Worm (Caenorhabditis elegans) whole organism, L2 larva: ENCODE results near the gene taf-7.1.

ENCODE experiments used
- C34F6.9 ChIP-seq: fragments of 150-350 bp; optimal IDR thresholded peaks from 2 replicates; lab custom pipeline; 2014; ENCODE audit warnings: missing biosample characterization, missing genetic modification characterization
- F13H6.1 ChIP-seq: sonication (generic microtip); optimal IDR thresholded peaks from 2 replicates; lab custom pipeline; 2016; ENCODE audit warnings: missing genetic modification characterization, missing compliant biosample characterization
- R02D3.7 ChIP-seq: fragments of 150-350 bp; optimal IDR thresholded peaks from 2 replicates; lab custom pipeline; 2014; ENCODE audit warnings: missing biosample characterization, missing genetic modification characterization
- ZK546.5 ChIP-seq: sonication (generic microtip); optimal IDR thresholded peaks from 2 replicates; lab custom pipeline; 2017; ENCODE audit warnings: missing biosample characterization, missing genetic modification characterization
- aly-2 ChIP-seq: fragments of 150-350 bp; optimal IDR thresholded peaks from 2 replicates; lab custom pipeline; 2014; ENCODE audit warnings: missing biosample characterization, missing genetic modification characterization
- ama-1 ChIP-seq: fragments of 150-350 bp; optimal IDR thresholded peaks from 2 replicates; lab custom pipeline; 2018; ENCODE audit warnings: inconsistent platforms
- ceh-16 ChIP-seq: fragments of 150-350 bp; optimal IDR thresholded peaks from 2 replicates; lab custom pipeline; 2014; ENCODE audit warnings: missing biosample characterization, missing genetic modification characterization
- ceh-82 ChIP-seq: fragments of 150-350 bp; optimal IDR thresholded peaks from 2 replicates; lab custom pipeline; 2014; ENCODE audit warnings: missing biosample characterization, missing genetic modification characterization
- crh-2 ChIP-seq: sonication (generic microtip); optimal IDR thresholded peaks from 2 replicates; lab custom pipeline; 2017; ENCODE audit warnings: missing biosample characterization, missing genetic modification characterization
- egl-27 ChIP-seq: sonication (generic microtip); optimal IDR thresholded peaks from 3 replicates; lab custom pipeline; 2017; ENCODE audit warnings: missing biosample characterization, missing genetic modification reagents, missing genetic modification characterization
- fos-1 ChIP-seq: fragments of 150-350 bp; optimal IDR thresholded peaks from 2 replicates; lab custom pipeline; 2014; ENCODE audit warnings: missing biosample characterization, missing genetic modification characterization
- gmeb-1 ChIP-seq: fragments of 150-350 bp; optimal IDR thresholded peaks from 2 replicates; lab custom pipeline; 2014; ENCODE audit warnings: missing biosample characterization, missing genetic modification characterization
- lin-39 ChIP-seq: fragments of 150-350 bp; optimal IDR thresholded peaks from 2 replicates; lab custom pipeline; 2014; ENCODE audit warnings: missing biosample characterization, missing genetic modification reagents, missing genetic modification characterization
- lsy-2 ChIP-seq, 2 experiments: fragments of 150-350 bp in 1 of 2; sonication (generic microtip) in 1 of 2; optimal IDR thresholded peaks; 2 replicates each; lab custom pipeline; 2014 to 2017; ENCODE audit warnings: missing biosample characterization in 2 of 2, missing genetic modification characterization in 2 of 2
- mab-5 ChIP-seq: fragments of 150-350 bp; optimal IDR thresholded peaks from 2 replicates; lab custom pipeline; 2014; ENCODE audit warnings: missing biosample characterization, missing genetic modification characterization
- mbf-1 ChIP-seq: sonication (generic microtip); optimal IDR thresholded peaks from 2 replicates; lab custom pipeline; 2017; ENCODE audit warnings: missing biosample characterization, missing genetic modification characterization
- mdl-1 ChIP-seq, 2 experiments: fragments of 150-350 bp in 1 of 2; sonication (generic microtip) in 1 of 2; optimal IDR thresholded peaks; 2 replicates each; lab custom pipeline; 2017; ENCODE audit warnings: missing biosample characterization in 2 of 2, missing genetic modification characterization in 2 of 2
- nhr-21 ChIP-seq: fragments of 150-350 bp; optimal IDR thresholded peaks from 2 replicates; lab custom pipeline; 2014; ENCODE audit warnings: missing biosample characterization, missing genetic modification characterization
- nhr-23 ChIP-seq: fragments of 150-350 bp; optimal IDR thresholded peaks from 2 replicates; lab custom pipeline; 2014; ENCODE audit warnings: missing biosample characterization, missing genetic modification reagents, missing genetic modification characterization
- nhr-237 ChIP-seq: fragments of 150-350 bp; optimal IDR thresholded peaks from 2 replicates; lab custom pipeline; 2014; ENCODE audit warnings: missing biosample characterization, missing genetic modification characterization
- nhr-25 ChIP-seq: fragments of 150-350 bp; sonication (generic microtip); optimal IDR thresholded peaks from 3 replicates; lab custom pipeline; 2014; ENCODE audit warnings: missing biosample characterization, missing genetic modification characterization
- nhr-6 ChIP-seq: fragments of 150-350 bp; optimal IDR thresholded peaks from 2 replicates; lab custom pipeline; 2014; ENCODE audit warnings: missing biosample characterization, missing genetic modification characterization
- nhr-77 ChIP-seq: fragments of 150-350 bp; optimal IDR thresholded peaks from 2 replicates; lab custom pipeline; 2014; ENCODE audit warnings: missing biosample characterization, missing genetic modification characterization
- sem-4 ChIP-seq: fragments of 150-350 bp; optimal IDR thresholded peaks from 2 replicates; lab custom pipeline; 2014; ENCODE audit warnings: missing biosample characterization, missing genetic modification reagents, missing genetic modification characterization
- skn-1 ChIP-seq: sonication (generic microtip); optimal IDR thresholded peaks from 2 replicates; lab custom pipeline; 2017; ENCODE audit warnings: missing biosample characterization, missing genetic modification characterization
- sma-3 ChIP-seq: sonication (generic microtip); optimal IDR thresholded peaks from 2 replicates; lab custom pipeline; 2016; ENCODE audit warnings: missing genetic modification reagents, missing genetic modification characterization, missing compliant biosample characterization
- sma-9 ChIP-seq, 2 experiments: fragments of 150-350 bp in 1 of 2; sonication (generic microtip) in 1 of 2; optimal IDR thresholded peaks; 2 replicates each; lab custom pipeline; 2014 to 2016; ENCODE audit warnings: missing genetic modification characterization in 2 of 2, mild to moderate bottlenecking in 1 of 2, missing biosample characterization in 1 of 2, missing compliant biosample characterization in 1 of 2, missing genetic modification reagents in 1 of 2, moderate library complexity in 1 of 2
- unc-39 ChIP-seq: fragments of 150-350 bp; optimal IDR thresholded peaks from 2 replicates; lab custom pipeline; 2014; ENCODE audit warnings: missing biosample characterization, missing genetic modification characterization
- unc-55 ChIP-seq: fragments of 150-350 bp; sonication (generic microtip); optimal IDR thresholded peaks from 3 replicates; lab custom pipeline; 2014; ENCODE audit warnings: missing biosample characterization, missing genetic modification reagents, missing genetic modification characterization
- unc-62 ChIP-seq: fragments of 150-350 bp; optimal IDR thresholded peaks from 2 replicates; lab custom pipeline; 2014; ENCODE audit warnings: missing biosample characterization, missing genetic modification reagents, missing genetic modification characterization
- ztf-1 ChIP-seq: fragments of 200-800 bp; sonication (Bioruptor generic); conservative IDR thresholded peaks from 2 replicates; pipeline ENCODE4 v1.3.6; 2022; ENCODE audit warnings: missing genetic modification characterization, missing compliant biosample characterization
- ztf-11 ChIP-seq: sonication (generic microtip); optimal IDR thresholded peaks from 2 replicates; lab custom pipeline; 2017; ENCODE audit warnings: missing biosample characterization, missing genetic modification characterization

The taf-7.1 gene

DNA sequence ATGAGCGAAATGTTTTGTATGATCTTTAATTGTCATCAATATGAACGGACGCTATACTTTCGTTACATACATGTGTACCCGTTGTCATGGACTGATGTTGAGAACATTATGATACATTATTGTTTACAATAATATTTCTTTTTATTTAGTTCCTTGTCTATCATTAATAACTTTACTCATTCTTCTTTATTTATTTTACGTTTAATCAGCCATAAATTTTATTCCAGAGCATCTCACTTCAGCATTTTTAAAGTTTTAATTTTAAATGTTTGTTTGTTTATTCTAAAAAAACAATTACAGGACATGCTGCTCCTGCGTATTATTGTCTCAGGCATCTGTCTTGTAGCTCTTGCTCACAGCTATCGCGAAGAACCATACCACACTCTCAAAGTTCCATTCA lies 6.1 kb upstream of the taf-7.1 start, which contains the start of gene F54F7.2:
Gene F54F7.2, plus strand, starts transcription at position 301 of the 400 bp plus-strand sequence.
- TF ChIP-seq aly-2 (tag; lab: Kevin White, UChicago) (no peak), mbf-1 (tag; lab: Kevin White, UChicago) (no peak), nhr-21 (tag; lab: Kevin White, UChicago) (no peak), nhr-237 (tag; lab: Kevin White, UChicago) (no peak), ZK546.5 (no peak), skn-1 (tag; lab: Kevin White, UChicago) (no peak), sma-3 (GFP tag; lab: Kevin White, UChicago) (no peak)

DNA sequence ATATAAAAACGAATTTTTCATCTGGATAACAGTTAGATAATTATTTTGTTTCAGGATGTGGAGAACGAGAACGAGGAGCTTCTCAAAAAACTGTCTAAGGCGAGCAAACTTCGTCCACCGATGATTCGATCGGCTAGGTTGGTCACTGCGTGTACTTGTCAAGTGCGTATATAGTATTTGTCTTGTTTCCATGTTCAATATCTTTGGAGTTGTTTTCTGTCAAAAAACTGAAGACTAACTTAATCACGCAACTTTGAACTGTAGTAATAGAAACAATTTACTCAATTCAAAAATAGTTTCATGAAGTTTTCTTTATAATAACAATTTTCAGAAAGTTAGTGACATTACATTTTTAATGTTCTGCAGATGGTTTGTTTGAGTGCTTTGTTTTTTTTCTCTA lies 8.6 kb downstream of the taf-7.1 start:
- TF ChIP-seq fos-1 (tag; lab: Kevin White, UChicago), result no peak
- TF ChIP-seq nhr-25 (tag; lab: Kevin White, UChicago), result no peak
- no peak for TF ChIP-seq sem-4
- no peak for TF ChIP-seq sma-3 (GFP tag; lab: Kevin White, UChicago)
- TF ChIP-seq ztf-1 (GFP tag; lab: Robert Waterston, UW), result no peak
- no peak for TF ChIP-seq ZK546.5
- TF ChIP-seq C34F6.9 (tag; lab: Kevin White, UChicago), result no peak
- no peak for TF ChIP-seq unc-62 (GFP tag; lab: Kevin White, UChicago)
- no peak for TF ChIP-seq mdl-1 (tag; optimal IDR thresholded peaks at IDR 0.05; lab: Kevin White, UChicago)
- no peak for TF ChIP-seq skn-1 (tag; lab: Kevin White, UChicago)
- no peak for TF ChIP-seq unc-39 (tag; lab: Kevin White, UChicago)
- no peak for TF ChIP-seq mab-5 (tag; lab: Kevin White, UChicago)
- no peak for TF ChIP-seq ztf-11 (tag; lab: Kevin White, UChicago)
- TF ChIP-seq nhr-6 (tag; lab: Kevin White, UChicago), result no peak
- TF ChIP-seq F13H6.1 (tag; lab: Kevin White, UChicago), result no peak
- TF ChIP-seq mbf-1 (tag; lab: Kevin White, UChicago), result no peak

DNA sequence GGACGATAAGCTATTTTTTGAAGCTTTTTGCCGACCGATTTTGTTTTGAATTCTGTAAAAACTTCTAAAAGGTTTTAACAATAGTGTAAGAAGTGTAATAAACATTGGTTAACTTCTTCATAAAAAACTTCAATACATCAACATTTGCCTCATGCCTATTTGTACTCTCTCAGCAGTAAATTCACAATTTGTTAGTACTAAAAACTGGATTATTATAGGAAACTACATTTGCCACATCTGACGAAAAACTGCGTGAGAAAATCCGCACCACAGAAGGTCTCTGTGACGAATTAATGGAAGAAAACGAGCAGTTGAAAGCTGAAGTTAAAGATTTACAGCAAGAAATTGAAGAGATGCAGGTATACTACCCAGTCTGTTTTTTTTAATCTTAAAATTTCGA lies 9.8 kb downstream of the taf-7.1 start:
- TF ChIP-seq sma-9 (GFP tag; optimal IDR thresholded peaks at IDR 0.05; lab: Kevin White, UChicago) (no peak), sma-9 (tag; optimal IDR thresholded peaks at IDR 0.05; lab: Kevin White, UChicago) (no peak), gmeb-1 (tag; lab: Kevin White, UChicago) (no peak), crh-2 (tag; lab: Kevin White, UChicago) (no peak), ztf-11 (tag; lab: Kevin White, UChicago) (no peak), aly-2 (tag; lab: Kevin White, UChicago) (no peak), nhr-6 (tag; lab: Kevin White, UChicago) (no peak), ZK546.5 (no peak), nhr-237 (tag; lab: Kevin White, UChicago) (no peak), ceh-82 (tag; lab: Kevin White, UChicago) (no peak), nhr-23 (no peak)

DNA sequence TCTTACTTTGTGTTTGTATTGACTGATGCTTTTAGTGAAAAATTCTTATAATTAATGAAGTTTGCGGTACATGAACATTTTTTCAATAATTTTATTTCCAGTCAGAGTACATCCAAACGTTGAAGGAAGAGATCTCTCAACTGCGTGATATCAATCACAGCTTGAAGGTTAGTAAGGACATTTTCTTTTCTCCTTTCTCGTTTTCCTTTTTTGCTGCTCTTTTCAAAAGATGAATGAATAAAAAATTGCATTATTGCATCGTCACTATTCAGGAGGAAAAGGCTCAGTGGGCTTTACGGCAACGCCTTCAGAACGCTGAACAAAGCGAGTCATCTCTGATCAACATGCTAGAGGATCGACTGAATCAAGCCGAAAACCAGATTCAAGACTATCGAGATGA lies 10.4 kb downstream of the taf-7.1 start:
- TF ChIP-seq crh-2 (tag; lab: Kevin White, UChicago), result no peak
- TF ChIP-seq ceh-16 (tag; lab: Kevin White, UChicago), result no peak
- no peak for TF ChIP-seq C34F6.9 (tag; lab: Kevin White, UChicago)
- TF ChIP-seq gmeb-1 (tag; lab: Kevin White, UChicago), result no peak
- no peak for TF ChIP-seq egl-27 (tag; lab: Kevin White, UChicago)
- no peak for TF ChIP-seq ztf-1 (GFP tag; lab: Robert Waterston, UW)
- no peak for TF ChIP-seq sem-4
- TF ChIP-seq fos-1 (tag; lab: Kevin White, UChicago), result no peak
- no peak for TF ChIP-seq aly-2 (tag; lab: Kevin White, UChicago)
- no peak for TF ChIP-seq skn-1 (tag; lab: Kevin White, UChicago)
- no peak for TF ChIP-seq nhr-77
- no peak for TF ChIP-seq ama-1 (lab: Kevin White, UChicago)
- TF ChIP-seq lin-39, result no peak
- no peak for TF ChIP-seq mab-5 (tag; lab: Kevin White, UChicago)
- TF ChIP-seq R02D3.7 (tag; lab: Kevin White, UChicago), result no peak
- TF ChIP-seq lsy-2 (tag; optimal IDR thresholded peaks at IDR 0.05; lab: Kevin White, UChicago), result no peak
- TF ChIP-seq nhr-23, result no peak
- no peak for TF ChIP-seq unc-55 (GFP tag; lab: Kevin White, UChicago)
- TF ChIP-seq unc-39 (tag; lab: Kevin White, UChicago), result no peak
- TF ChIP-seq F13H6.1 (tag; lab: Kevin White, UChicago), result no peak

DNA sequence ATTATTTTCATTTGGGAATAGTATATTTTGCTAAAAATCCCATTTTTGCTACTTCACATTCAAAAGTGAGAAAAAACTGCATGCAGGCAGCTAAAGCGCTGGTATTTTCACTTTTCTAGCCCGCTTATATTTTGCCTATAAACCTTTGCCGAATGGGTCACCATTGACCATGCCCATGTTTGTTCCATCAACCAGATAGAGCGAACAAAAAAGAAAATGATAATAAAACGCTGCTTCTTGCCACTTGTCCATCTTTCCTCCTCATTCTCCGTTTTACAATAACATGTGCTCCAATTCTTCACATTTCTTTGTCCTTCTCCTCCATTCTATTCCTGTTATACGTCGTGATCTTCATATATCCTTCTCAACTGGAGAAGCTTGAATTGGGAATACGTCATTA lies 13.6 kb downstream of the taf-7.1 start, which contains the start of gene tag-241:
Gene tag-241, plus strand, starts transcription at position 301 of the 400 bp plus-strand sequence.
- TF ChIP-seq R02D3.7 (tag; lab: Kevin White, UChicago), result no peak
- no peak for TF ChIP-seq nhr-77
